Worm (Caenorhabditis elegans): ENCODE results near the gene zig-3.

The zig-3 gene

ce11 chrX:7964022-7964421, 33.5 kb downstream of the zig-3 start:
- no peak for TF ChIP-seq ceh-63 (GFP tag; optimal IDR thresholded peaks at IDR 0.05)
- no peak for TF ChIP-seq unc-130 (tag; optimal IDR thresholded peaks at IDR 0.05)
- no peak for TF ChIP-seq nhr-85 (tag)
- no peak for TF ChIP-seq zip-4 (GFP tag; optimal IDR thresholded peaks at IDR 0.05)
- no peak for TF ChIP-seq fos-1 (tag; optimal IDR thresholded peaks at IDR 0.05)
- no peak for TF ChIP-seq nhr-19 (GFP tag; conservative IDR thresholded peaks at IDR 0.05)
- TF ChIP-seq lin-13 (GFP tag; optimal IDR thresholded peaks at IDR 0.05): no peak

DNA sequence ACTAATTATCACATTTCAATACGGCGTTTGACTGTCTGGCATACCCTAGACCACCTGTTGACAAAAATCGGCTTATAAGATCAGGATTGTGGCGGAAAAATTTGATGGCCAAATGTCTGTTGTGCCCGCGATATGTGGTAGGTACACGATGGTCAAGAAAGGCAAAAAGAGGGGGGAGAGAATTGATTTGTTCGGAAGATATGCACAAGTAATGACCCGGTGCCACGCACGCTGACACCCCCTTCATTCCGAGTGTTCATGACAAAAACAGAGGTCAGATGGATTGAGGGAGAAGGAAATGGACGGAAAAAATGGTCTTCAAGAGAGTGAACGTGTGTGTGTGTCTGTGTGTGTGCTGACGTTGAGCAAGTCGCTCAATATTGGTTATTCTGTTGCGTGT, 34.9 kb downstream of the zig-3 start:
- no peak for TF ChIP-seq snpc-4 (tag; optimal IDR thresholded peaks at IDR 0.05)
- peak; percentile 34 for TF ChIP-seq mep-1 (tag; optimal IDR thresholded peaks at IDR 0.05)
- peak; percentile 6 for TF ChIP-seq blmp-1 (tag; optimal IDR thresholded peaks at IDR 0.05)
- TF ChIP-seq ztf-11 (tag; optimal IDR thresholded peaks at IDR 0.05): peak in 1 of 2 experiments; percentile 39

DNA sequence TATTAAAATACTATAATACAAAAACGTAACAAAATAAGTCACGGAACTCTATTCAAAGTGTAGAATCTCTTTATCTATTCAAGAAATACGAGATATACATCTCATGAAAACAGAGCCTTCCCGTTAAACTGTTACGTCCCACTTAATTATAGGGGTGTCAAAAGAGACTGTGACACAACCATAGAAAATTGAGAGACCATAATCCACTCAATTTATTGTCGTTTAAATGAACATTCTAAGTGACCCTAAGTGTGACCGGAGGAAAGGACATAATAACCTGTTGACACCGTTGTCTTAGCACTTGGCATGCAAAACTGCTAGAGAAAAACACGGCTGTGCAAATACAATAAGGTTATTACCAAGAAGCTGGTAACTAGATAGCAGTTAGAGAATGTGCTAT, 38.0 kb downstream of the zig-3 start:
- no peak for TF ChIP-seq ztf-4 (tag; optimal IDR thresholded peaks at IDR 0.05)
- TF ChIP-seq ztf-11 (tag; optimal IDR thresholded peaks at IDR 0.05): no peak
- no peak for TF ChIP-seq alr-1 (tag; optimal IDR thresholded peaks at IDR 0.05; ENCODE audit: borderline replicate concordance)
- TF ChIP-seq nhr-19 (GFP tag; conservative IDR thresholded peaks at IDR 0.05): no peak
- no peak for TF ChIP-seq ceh-63 (GFP tag; optimal IDR thresholded peaks at IDR 0.05)
- no peak for TF ChIP-seq nhr-85 (tag)
- no peak for TF ChIP-seq isw-1 (GFP tag; IDR thresholded peaks at IDR 0.05)
- TF ChIP-seq ces-1 (GFP tag; optimal IDR thresholded peaks at IDR 0.05): no peak
- no peak for TF ChIP-seq ceh-90 (tag; optimal IDR thresholded peaks at IDR 0.05)
- TF ChIP-seq unc-130 (tag; optimal IDR thresholded peaks at IDR 0.05): no peak
- TF ChIP-seq fos-1 (tag; optimal IDR thresholded peaks at IDR 0.05): no peak
- TF ChIP-seq efl-1 (optimal IDR thresholded peaks at IDR 0.05): no peak
- TF ChIP-seq efl-1 (GFP tag; optimal IDR thresholded peaks at IDR 0.05 in 1 of 2): no peak
- TF ChIP-seq elt-3 (tag; optimal IDR thresholded peaks at IDR 0.05): no peak
- TF ChIP-seq zip-4 (GFP tag; optimal IDR thresholded peaks at IDR 0.05): no peak
- TF ChIP-seq pqm-1 (tag; optimal IDR thresholded peaks at IDR 0.05): no peak
- TF ChIP-seq nhr-28 (tag; optimal IDR thresholded peaks at IDR 0.05): no peak
- no peak for TF ChIP-seq sptf-1 (tag; optimal IDR thresholded peaks at IDR 0.05)
- TF ChIP-seq elt-2 (tag; optimal IDR thresholded peaks at IDR 0.05): no peak

ce11 chrX:7975741-7976140, 45.2 kb downstream of the zig-3 start:
- TF ChIP-seq elt-2 (tag; optimal IDR thresholded peaks at IDR 0.05) (peak; percentile 23), lin-35 (GFP tag; optimal IDR thresholded peaks at IDR 0.05) (no peak)

ce11 chrX:7976400-7976799, 45.9 kb downstream of the zig-3 start, which contains the start of gene F45E1.5:
F45E1.5 (plus strand) TSS chrX:7976700.
- no peak for TF ChIP-seq vab-15 (tag; optimal IDR thresholded peaks at IDR 0.05)
- TF ChIP-seq ztf-11 (tag; optimal IDR thresholded peaks at IDR 0.05): no peak
- TF ChIP-seq aly-2 (tag; optimal IDR thresholded peaks at IDR 0.05): no peak
- TF ChIP-seq fos-1 (tag; optimal IDR thresholded peaks at IDR 0.05): no peak
- no peak for TF ChIP-seq efl-1 (optimal IDR thresholded peaks at IDR 0.05)
- TF ChIP-seq efl-1 (GFP tag; optimal IDR thresholded peaks at IDR 0.05 in 1 of 2): no peak
- TF ChIP-seq sptf-1 (tag; optimal IDR thresholded peaks at IDR 0.05): no peak
- TF ChIP-seq ceh-82 (tag; optimal IDR thresholded peaks at IDR 0.05): no peak
- no peak for TF ChIP-seq unc-98 (GFP tag; IDR thresholded peaks at IDR 0.05)
- no peak for TF ChIP-seq nhr-85 (tag)
- TF ChIP-seq snu-23 (GFP tag; optimal IDR thresholded peaks at IDR 0.05): no peak
- TF ChIP-seq ama-1 (optimal IDR thresholded peaks at IDR 0.05): no peak
- no peak for TF ChIP-seq nhr-90 (tag; optimal IDR thresholded peaks at IDR 0.05; ENCODE audit: poor library complexity)

ce11 chrX:7977452-7977851, 46.9 kb downstream of the zig-3 start:
- TF ChIP-seq sox-4 (tag; optimal IDR thresholded peaks at IDR 0.05) (peak; percentile 41), C04F5.9 (tag; optimal IDR thresholded peaks at IDR 0.05) (no peak), fkh-8 (tag; optimal IDR thresholded peaks at IDR 0.05) (peak; percentile 87), nhr-71 (tag; optimal IDR thresholded peaks at IDR 0.05) (peak; percentile 66), dsc-1 (tag; optimal IDR thresholded peaks at IDR 0.05) (peak; percentile 31), nhr-47 (tag; optimal IDR thresholded peaks at IDR 0.05) (peak; percentile 51)

Data from whole organism, L1 larva.